Worm (Caenorhabditis elegans) whole organism, mixed stage, embryonic: ENCODE measurements around the gene C34C12.6.

Experiments used
- bed-3 ChIP-seq: fragments of 200-800 bp; sonication (Bioruptor generic); optimal IDR thresholded peaks from 3 replicates; lab custom pipeline; 2018; ENCODE audit warnings: mild to moderate bottlenecking, missing genetic modification characterization, moderate library complexity, missing compliant biosample characterization
- ceh-43 ChIP-seq: fragments of 200-800 bp; sonication (Bioruptor generic); optimal IDR thresholded peaks from 2 replicates; lab custom pipeline; 2018; ENCODE audit warnings: mild to moderate bottlenecking, missing genetic modification characterization, moderate library complexity, missing compliant biosample characterization
- ces-1 ChIP-seq: fragments of 150-350 bp; optimal IDR thresholded peaks from 2 replicates; lab custom pipeline; 2014; ENCODE audit warnings: missing biosample characterization, missing genetic modification reagents, missing genetic modification characterization
- elt-1 ChIP-seq: sonication (generic microtip); optimal IDR thresholded peaks from 2 replicates; lab custom pipeline; 2017; ENCODE audit warnings: missing genetic modification characterization, mild to moderate bottlenecking, missing compliant biosample characterization, antibody characterized with exemption, moderate library complexity, borderline replicate concordance; ENCODE audit not compliant: insufficient read depth
- ham-2 ChIP-seq: fragments of 200-800 bp; sonication (Bioruptor generic); optimal IDR thresholded peaks from 2 replicates; lab custom pipeline; 2018; ENCODE audit warnings: mild to moderate bottlenecking, missing genetic modification characterization, missing compliant biosample characterization
- hlh-1 ChIP-seq: fragments of 150-350 bp; optimal IDR thresholded peaks from 2 replicates; lab custom pipeline; 2014; ENCODE audit warnings: missing biosample characterization, missing genetic modification reagents, missing genetic modification characterization
- lin-13 ChIP-seq: fragments of 150-350 bp; optimal IDR thresholded peaks from 2 replicates; lab custom pipeline; 2014; ENCODE audit warnings: missing biosample characterization, missing genetic modification characterization
- nhr-12 ChIP-seq: fragments of 150-350 bp; optimal IDR thresholded peaks from 2 replicates; lab custom pipeline; 2014; ENCODE audit warnings: missing biosample characterization, missing genetic modification characterization
- nhr-2 ChIP-seq: fragments of 150-350 bp; optimal IDR thresholded peaks from 2 replicates; lab custom pipeline; 2014; ENCODE audit warnings: missing biosample characterization, missing genetic modification characterization
- nhr-237 ChIP-seq: fragments of 150-350 bp; optimal IDR thresholded peaks from 2 replicates; lab custom pipeline; 2014; ENCODE audit warnings: missing biosample characterization, missing genetic modification characterization
- nhr-76 ChIP-seq: sonication (generic microtip); optimal IDR thresholded peaks from 2 replicates; lab custom pipeline; 2017; ENCODE audit warnings: missing biosample characterization, missing genetic modification characterization
- snpc-4 ChIP-seq: fragments of 150-350 bp; optimal IDR thresholded peaks from 2 replicates; lab custom pipeline; 2014; ENCODE audit warnings: missing biosample characterization, missing genetic modification characterization
- sptf-1 ChIP-seq: sonication (generic microtip); optimal IDR thresholded peaks from 2 replicates; lab custom pipeline; 2017; ENCODE audit warnings: mild to moderate bottlenecking, missing genetic modification characterization, moderate library complexity, missing compliant biosample characterization
- unc-39 ChIP-seq: fragments of 150-350 bp; optimal IDR thresholded peaks from 2 replicates; lab custom pipeline; 2014; ENCODE audit warnings: missing biosample characterization, missing genetic modification characterization
- unc-62 ChIP-seq: fragments of 150-350 bp; optimal IDR thresholded peaks from 2 replicates; lab custom pipeline; 2014; ENCODE audit warnings: missing biosample characterization, missing genetic modification reagents, missing genetic modification characterization
- ztf-11 ChIP-seq: fragments of 150-350 bp; optimal IDR thresholded peaks from 2 replicates; lab custom pipeline; 2014; ENCODE audit warnings: missing biosample characterization, missing genetic modification characterization

C34C12.6 gene

DNA sequence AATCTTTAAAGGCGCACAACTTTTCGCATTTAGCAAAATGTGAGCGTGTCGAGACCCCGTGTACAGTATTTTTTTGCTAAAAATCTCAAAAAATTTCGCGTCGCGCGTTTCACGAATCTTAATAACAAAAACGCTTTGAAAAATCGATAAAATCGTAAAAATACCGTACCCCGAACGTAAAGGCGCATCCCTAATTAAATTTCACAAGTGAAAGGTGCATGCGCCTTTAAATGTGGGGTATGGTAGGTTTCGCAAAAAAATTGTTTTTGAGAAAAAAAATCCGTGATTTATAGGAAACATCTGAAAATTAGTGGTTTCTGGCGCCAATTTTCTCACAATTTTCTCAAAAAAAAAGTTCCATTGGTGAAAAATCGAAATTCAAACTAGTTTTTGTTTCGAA, 51.8 kb downstream of the C34C12.6 start:
- no peak for TF ChIP-seq ceh-43 (GFP tag; lab: Kevin White, UChicago)
- TF ChIP-seq snpc-4 (tag; lab: Kevin White, UChicago), result no peak
- no peak for TF ChIP-seq nhr-2 (tag; lab: Kevin White, UChicago)
- no peak for TF ChIP-seq sptf-1 (tag; lab: Kevin White, UChicago)
- TF ChIP-seq ces-1, result no peak
- TF ChIP-seq bed-3 (GFP tag; lab: Kevin White, UChicago), result no peak
- no peak for TF ChIP-seq nhr-76 (tag; lab: Kevin White, UChicago)
- no peak for TF ChIP-seq hlh-1 (tag; lab: Kevin White, UChicago)
- no peak for TF ChIP-seq ztf-11 (tag; lab: Kevin White, UChicago)
- no peak for TF ChIP-seq unc-62 (GFP tag; lab: Kevin White, UChicago)
- no peak for TF ChIP-seq ham-2 (GFP tag; lab: Kevin White, UChicago)
- no peak for TF ChIP-seq unc-39 (tag; lab: Kevin White, UChicago)
- no peak for TF ChIP-seq elt-1 (tag; lab: Kevin White, UChicago)
- no peak for TF ChIP-seq nhr-237
- TF ChIP-seq lin-13, result no peak
- no peak for TF ChIP-seq nhr-12 (tag; lab: Kevin White, UChicago)
- TF ChIP-seq, all 35 proteins: peak for 0
